Worm (Caenorhabditis elegans) whole organism, L1 larva: ENCODE results near the gene AC3.12.
A peak's percentile ranks its signal among the peaks of the same experiment; 100 is the strongest.

ENCODE experiments used
- F16B12.6 ChIP-seq: fragments of 150-350 bp; optimal IDR thresholded peaks from 2 replicates; lab custom pipeline; 2014; ENCODE audit warnings: missing biosample characterization, missing genetic modification characterization
- blmp-1 ChIP-seq: fragments of 150-350 bp; optimal IDR thresholded peaks from 2 replicates; lab custom pipeline; 2014; ENCODE audit warnings: missing biosample characterization, missing genetic modification characterization
- ceh-90 ChIP-seq: sonication (generic microtip); optimal IDR thresholded peaks from 2 replicates; lab custom pipeline; 2016; ENCODE audit warnings: missing genetic modification characterization, missing compliant biosample characterization
- dpl-1 ChIP-seq, 3 experiments: fragments of 150-350 bp in 2 of 3; sonication (generic microtip) in 1 of 3; optimal IDR thresholded peaks; 2 replicates each; lab custom pipeline; 2014 to 2017; ENCODE audit warnings: missing biosample characterization in 3 of 3, missing genetic modification characterization in 3 of 3, missing genetic modification reagents in 3 of 3
- efl-1 ChIP-seq, 4 experiments: fragments of 150-350 bp; optimal IDR thresholded peaks in 3 of 4; peaks in 1 of 4; 1 replicate in 1 of 4; 2 replicates in 3 of 4; lab custom pipeline; 2014; ENCODE audit warnings: missing biosample characterization in 2 of 4, missing genetic modification characterization in 2 of 4, missing genetic modification reagents in 2 of 4
- egl-27 ChIP-seq, 2 experiments: fragments of 150-350 bp in 1 of 2; sonication (generic microtip); optimal IDR thresholded peaks; 3 replicates each; lab custom pipeline; 2017 to 2018; ENCODE audit warnings: missing biosample characterization in 2 of 2, missing genetic modification characterization in 2 of 2, missing genetic modification reagents in 2 of 2
- elt-2 ChIP-seq: sonication (generic microtip); optimal IDR thresholded peaks from 2 replicates; lab custom pipeline; 2016; ENCODE audit warnings: missing genetic modification characterization, mild to moderate bottlenecking, inconsistent platforms, missing compliant biosample characterization, missing genetic modification reagents
- ets-5 ChIP-seq: fragments of 200-800 bp; sonication (Bioruptor generic); IDR thresholded peaks from 2 replicates; pipeline ENCODE4 v1.3.6; 2022; ENCODE audit warnings: missing genetic modification characterization, missing compliant biosample characterization
- irx-1 ChIP-seq: sonication (generic microtip); optimal IDR thresholded peaks from 2 replicates; lab custom pipeline; 2016; ENCODE audit warnings: missing genetic modification characterization, missing compliant biosample characterization
- lin-14 ChIP-seq: fragments of 200-800 bp; sonication (Bioruptor generic); optimal IDR thresholded peaks from 2 replicates; lab custom pipeline; 2018; ENCODE audit warnings: mild to moderate bottlenecking, missing genetic modification characterization, moderate library complexity, missing compliant biosample characterization
- lin-39 ChIP-seq: fragments of 150-350 bp; optimal IDR thresholded peaks from 2 replicates; lab custom pipeline; 2014; ENCODE audit warnings: missing biosample characterization, missing genetic modification reagents, missing genetic modification characterization
- lsy-2 ChIP-seq, 2 experiments: fragments of 150-350 bp; optimal IDR thresholded peaks; 2 replicates each; lab custom pipeline; 2014; ENCODE audit warnings: missing biosample characterization in 2 of 2, missing genetic modification characterization in 2 of 2
- mab-9 ChIP-seq: fragments of 200-800 bp; sonication (Bioruptor generic); IDR thresholded peaks from 2 replicates; pipeline ENCODE4 v1.3.6; 2022; ENCODE audit warnings: missing genetic modification reagents, missing genetic modification characterization, missing compliant biosample characterization
- mdl-1 ChIP-seq, 2 experiments: fragments of 150-350 bp; optimal IDR thresholded peaks; 2 replicates each; lab custom pipeline; 2014 to 2017; ENCODE audit warnings: missing biosample characterization in 2 of 2, missing genetic modification characterization in 2 of 2, inconsistent platforms in 1 of 2
- nhr-11 ChIP-seq: fragments of 150-350 bp; optimal IDR thresholded peaks from 2 replicates; lab custom pipeline; 2014; ENCODE audit warnings: missing biosample characterization, missing genetic modification characterization
- nhr-28 ChIP-seq: fragments of 150-350 bp; optimal IDR thresholded peaks from 2 replicates; lab custom pipeline; 2014; ENCODE audit warnings: missing biosample characterization, missing genetic modification characterization
- nhr-47 ChIP-seq: sonication (generic microtip); optimal IDR thresholded peaks from 2 replicates; lab custom pipeline; 2016; ENCODE audit warnings: mild to moderate bottlenecking, missing genetic modification characterization, moderate library complexity, missing compliant biosample characterization
- nhr-77 ChIP-seq: fragments of 150-350 bp; optimal IDR thresholded peaks from 2 replicates; lab custom pipeline; 2014; ENCODE audit warnings: missing biosample characterization, missing genetic modification characterization
- pag-3 ChIP-seq: sonication (generic microtip); optimal IDR thresholded peaks from 2 replicates; lab custom pipeline; 2017; ENCODE audit warnings: missing genetic modification characterization, mild to moderate bottlenecking, missing compliant biosample characterization, antibody characterized with exemption, borderline replicate concordance; ENCODE audit not compliant: insufficient read depth
- rnt-1 ChIP-seq: sonication (generic microtip); optimal IDR thresholded peaks from 2 replicates; lab custom pipeline; 2016; ENCODE audit warnings: mild to moderate bottlenecking, missing genetic modification characterization, moderate library complexity, missing compliant biosample characterization
- snpc-4 ChIP-seq: fragments of 150-350 bp; optimal IDR thresholded peaks from 2 replicates; lab custom pipeline; 2014; ENCODE audit warnings: missing biosample characterization, missing genetic modification characterization
- tbx-2 ChIP-seq: sonication (generic microtip); optimal IDR thresholded peaks from 2 replicates; lab custom pipeline; 2016; ENCODE audit warnings: missing genetic modification characterization, missing compliant biosample characterization
- unc-130 ChIP-seq: fragments of 150-350 bp; optimal IDR thresholded peaks from 2 replicates; lab custom pipeline; 2017; ENCODE audit warnings: missing biosample characterization, missing genetic modification characterization, inconsistent platforms
- unc-98 ChIP-seq: fragments of 200-800 bp; sonication (Bioruptor generic); IDR thresholded peaks from 2 replicates; pipeline ENCODE4 v1.3.6; 2022; ENCODE audit warnings: missing genetic modification characterization, missing compliant biosample characterization
- ztf-4 ChIP-seq: fragments of 150-350 bp; optimal IDR thresholded peaks from 2 replicates; lab custom pipeline; 2014; ENCODE audit warnings: missing biosample characterization, missing genetic modification characterization

AC3.12 gene

ce11 chrV:10333843-10334242 lies 45.4 kb downstream of the AC3.12 start:
- TF ChIP-seq egl-27 (tag; optimal IDR thresholded peaks at IDR 0.05; lab: Kevin White, UChicago) (no peak), mdl-1 (tag; optimal IDR thresholded peaks at IDR 0.05; lab: Kevin White, UChicago) (no peak), nhr-28 (tag; lab: Kevin White, UChicago) (no peak), unc-130 (tag; lab: Kevin White, UChicago) (no peak), blmp-1 (peak; percentile 65), nhr-11 (tag; lab: Kevin White, UChicago) (no peak), efl-1 (optimal IDR thresholded peaks at IDR 0.05; lab: Kevin White, UChicago) (no peak), efl-1 (GFP tag; optimal IDR thresholded peaks at IDR 0.05 in 1 of 2; lab: Kevin White, UChicago) (peak in 1 of 2 experiments; percentile 8), unc-98 (GFP tag; lab: Robert Waterston, UW) (no peak), pag-3 (tag; lab: Kevin White, UChicago) (no peak), lin-39 (no peak), ztf-4 (no peak)

ce11 chrV:10332012-10332411 lies 47.2 kb downstream of the AC3.12 start, which contains the start of gene crm-1:
Gene crm-1, minus strand, starts transcription at chrV:10332112.
- no peak for TF ChIP-seq nhr-47
- TF ChIP-seq lin-14 (GFP tag; lab: Kevin White, UChicago): peak; percentile 1
- peak; percentile 15 for TF ChIP-seq tbx-2
- TF ChIP-seq mdl-1 (tag; optimal IDR thresholded peaks at IDR 0.05; lab: Kevin White, UChicago): no peak
- no peak for TF ChIP-seq snpc-4 (tag; lab: Kevin White, UChicago)
- TF ChIP-seq rnt-1 (tag; lab: Kevin White, UChicago): no peak
- TF ChIP-seq ets-5 (GFP tag; lab: Robert Waterston, UW): no peak
- TF ChIP-seq lsy-2 (tag; optimal IDR thresholded peaks at IDR 0.05; lab: Kevin White, UChicago): no peak
- TF ChIP-seq irx-1 (tag; lab: Kevin White, UChicago): no peak
- peak; percentile 9 for TF ChIP-seq nhr-77
- TF ChIP-seq mab-9 (GFP tag; lab: Robert Waterston, UW): no peak
- TF ChIP-seq F16B12.6 (tag; lab: Kevin White, UChicago): no peak
- no peak for TF ChIP-seq dpl-1 (GFP tag; optimal IDR thresholded peaks at IDR 0.05; lab: Kevin White, UChicago)
- TF ChIP-seq elt-2 (tag; lab: Kevin White, UChicago): no peak
- TF ChIP-seq ceh-90: no peak
